Fruit fly (Drosophila melanogaster): ENCODE data around the gene CG13251.

The CG13251 gene

DNA sequence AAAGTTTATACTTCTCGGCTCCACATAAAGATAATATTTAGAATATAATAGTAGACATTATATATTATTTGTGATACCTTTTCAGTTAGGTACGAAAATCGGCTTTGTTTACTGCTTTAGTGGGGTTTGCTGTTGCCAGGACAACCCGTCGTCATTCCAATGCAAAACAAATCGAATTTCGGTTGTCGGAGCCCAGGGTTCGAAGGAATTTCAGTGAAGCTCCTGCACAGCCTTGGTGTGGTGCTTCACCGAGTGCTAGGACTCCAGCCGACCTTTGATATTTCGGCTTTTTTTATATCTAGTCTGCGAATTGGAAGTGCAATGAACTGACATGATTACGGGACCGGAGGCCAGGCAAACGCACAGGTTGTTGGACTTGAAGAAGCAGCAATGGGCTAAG, at the start of gene CG13251:
Gene CG13251 (plus strand): TSS at position 301 of the 400 bp plus-strand sequence.
- TF ChIP-seq Myc (optimal IDR thresholded peaks at IDR 0.05) (no peak), psq (optimal IDR thresholded peaks at IDR 0.05) (no peak), h (optimal IDR thresholded peaks at IDR 0.05) (no peak), ttk (optimal IDR thresholded peaks at IDR 0.05) (no peak), Sin3A (optimal IDR thresholded peaks at IDR 0.05) (no peak), insv (optimal IDR thresholded peaks at IDR 0.05) (no peak)

DNA sequence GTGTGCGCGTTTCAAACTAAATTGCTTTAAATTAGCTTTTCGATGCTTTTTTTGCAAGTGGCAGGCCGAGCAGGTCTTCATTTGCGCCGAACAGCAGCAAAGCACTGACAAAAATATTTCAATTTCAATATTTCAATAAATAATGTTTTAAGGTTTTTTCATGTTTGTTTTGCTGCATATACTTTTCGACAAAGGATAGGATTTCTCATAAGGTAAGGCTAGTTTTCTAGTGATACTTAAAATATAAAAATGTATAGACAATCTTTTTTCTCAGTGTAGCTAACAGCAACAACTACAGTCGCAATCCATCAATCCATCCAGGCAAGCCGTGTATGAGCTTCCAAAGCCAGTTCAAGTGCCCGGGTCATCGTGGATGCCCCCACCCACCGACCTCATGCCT, 48.5 kb upstream of the CG13251 start:
- TF ChIP-seq h (optimal IDR thresholded peaks at IDR 0.05) = no peak
- no peak for TF ChIP-seq Sin3A (optimal IDR thresholded peaks at IDR 0.05)
- TF ChIP-seq psq (optimal IDR thresholded peaks at IDR 0.05) = no peak
- no peak for TF ChIP-seq ttk (optimal IDR thresholded peaks at IDR 0.05)
- no peak for TF ChIP-seq Myc (optimal IDR thresholded peaks at IDR 0.05)
- no peak for TF ChIP-seq insv (optimal IDR thresholded peaks at IDR 0.05)

- TF ChIP-seq psq (optimal IDR thresholded peaks at IDR 0.05) (no peak), Myc (optimal IDR thresholded peaks at IDR 0.05) (no peak), h (optimal IDR thresholded peaks at IDR 0.05) (no peak), ttk (optimal IDR thresholded peaks at IDR 0.05) (no peak), Sin3A (optimal IDR thresholded peaks at IDR 0.05) (no peak), insv (optimal IDR thresholded peaks at IDR 0.05) (no peak)
Measured at dm6 chr3L:20592577-20592976, 44.4 kb upstream of the CG13251 start.

DNA sequence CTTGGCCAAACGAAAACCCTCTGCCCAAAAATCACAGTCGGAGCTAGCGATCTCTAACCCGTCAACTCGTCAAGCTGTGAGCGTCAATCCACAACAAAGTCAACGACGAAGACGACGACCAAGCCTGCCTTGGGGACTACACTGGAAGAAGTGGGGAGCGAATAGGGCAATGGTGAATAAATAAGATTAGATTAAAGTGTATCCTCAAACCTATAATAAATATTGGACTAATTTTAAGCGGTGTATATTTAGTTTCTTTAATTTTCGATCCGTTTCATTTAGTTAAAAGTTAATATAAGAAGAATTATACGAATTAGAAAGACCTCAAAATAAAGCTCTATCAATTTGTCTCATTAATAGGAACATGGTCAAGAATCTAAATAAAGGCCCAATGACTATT, 41.2 kb upstream of the CG13251 start:
- TF ChIP-seq psq (optimal IDR thresholded peaks at IDR 0.05) (no peak), Myc (optimal IDR thresholded peaks at IDR 0.05) (no peak), insv (optimal IDR thresholded peaks at IDR 0.05) (no peak), ttk (optimal IDR thresholded peaks at IDR 0.05) (no peak), h (optimal IDR thresholded peaks at IDR 0.05) (no peak), Sin3A (optimal IDR thresholded peaks at IDR 0.05) (no peak)

DNA sequence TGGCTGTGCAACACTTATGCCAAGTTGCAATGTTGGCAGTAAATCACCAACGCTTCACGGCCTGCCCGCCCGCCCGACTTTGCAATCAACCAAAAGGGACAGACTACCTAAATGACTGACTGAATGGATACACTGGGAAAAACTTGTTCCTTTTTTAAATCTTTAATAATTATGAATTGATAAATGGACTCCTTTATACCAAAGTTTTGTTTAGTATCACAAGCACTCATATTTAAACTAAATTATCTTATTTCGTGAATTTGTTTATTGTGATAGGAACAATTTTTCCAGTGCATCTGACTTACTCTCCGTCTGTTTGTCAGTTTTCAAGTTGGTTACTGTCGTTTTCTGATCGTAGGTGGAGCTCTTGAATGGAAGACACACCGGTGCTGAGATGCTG, 36.4 kb upstream of the CG13251 start:
- TF ChIP-seq h (optimal IDR thresholded peaks at IDR 0.05) (no peak), psq (optimal IDR thresholded peaks at IDR 0.05) (no peak), Sin3A (optimal IDR thresholded peaks at IDR 0.05) (no peak), insv (optimal IDR thresholded peaks at IDR 0.05) (no peak), ttk (optimal IDR thresholded peaks at IDR 0.05) (no peak), Myc (optimal IDR thresholded peaks at IDR 0.05) (no peak)

DNA sequence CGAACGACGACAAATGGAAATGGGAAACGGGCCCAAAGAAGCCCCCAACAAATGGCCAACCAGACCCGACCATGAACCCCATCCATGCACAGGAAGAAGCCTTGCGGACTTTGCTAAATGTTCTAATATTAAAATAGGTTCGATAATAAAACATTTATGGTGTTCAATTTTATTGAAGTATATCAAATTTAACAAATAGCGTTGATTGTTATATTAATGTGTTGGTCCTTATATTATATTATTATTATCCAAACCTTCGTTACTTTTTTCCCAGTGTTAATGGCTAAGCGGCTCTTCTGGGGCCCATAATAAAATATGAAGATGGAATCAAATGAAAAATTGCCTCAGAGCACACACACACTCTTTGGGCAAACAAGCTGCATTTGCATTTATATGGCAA, 34.4 kb upstream of the CG13251 start:
- TF ChIP-seq insv (optimal IDR thresholded peaks at IDR 0.05) = no peak
- no peak for TF ChIP-seq Myc (optimal IDR thresholded peaks at IDR 0.05)
- no peak for TF ChIP-seq h (optimal IDR thresholded peaks at IDR 0.05)
- TF ChIP-seq ttk (optimal IDR thresholded peaks at IDR 0.05) = no peak
- no peak for TF ChIP-seq psq (optimal IDR thresholded peaks at IDR 0.05)
- TF ChIP-seq Sin3A (optimal IDR thresholded peaks at IDR 0.05) = no peak

dm6 chr3L:20603644-20604182, 33.3 kb upstream of the CG13251 start:
- TF ChIP-seq ttk (optimal IDR thresholded peaks at IDR 0.05) (no peak), h (optimal IDR thresholded peaks at IDR 0.05) (no peak), Myc (optimal IDR thresholded peaks at IDR 0.05) (no peak), psq (optimal IDR thresholded peaks at IDR 0.05) (no peak), insv (optimal IDR thresholded peaks at IDR 0.05) (no peak), Sin3A (optimal IDR thresholded peaks at IDR 0.05) (no peak)

- TF ChIP-seq Myc (optimal IDR thresholded peaks at IDR 0.05) (no peak), psq (optimal IDR thresholded peaks at IDR 0.05) (no peak), h (optimal IDR thresholded peaks at IDR 0.05) (no peak), ttk (optimal IDR thresholded peaks at IDR 0.05) (no peak), Sin3A (optimal IDR thresholded peaks at IDR 0.05) (no peak), insv (optimal IDR thresholded peaks at IDR 0.05) (no peak)
Measured at dm6 chr3L:20610452-20610851, 26.5 kb upstream of the CG13251 start.

DNA sequence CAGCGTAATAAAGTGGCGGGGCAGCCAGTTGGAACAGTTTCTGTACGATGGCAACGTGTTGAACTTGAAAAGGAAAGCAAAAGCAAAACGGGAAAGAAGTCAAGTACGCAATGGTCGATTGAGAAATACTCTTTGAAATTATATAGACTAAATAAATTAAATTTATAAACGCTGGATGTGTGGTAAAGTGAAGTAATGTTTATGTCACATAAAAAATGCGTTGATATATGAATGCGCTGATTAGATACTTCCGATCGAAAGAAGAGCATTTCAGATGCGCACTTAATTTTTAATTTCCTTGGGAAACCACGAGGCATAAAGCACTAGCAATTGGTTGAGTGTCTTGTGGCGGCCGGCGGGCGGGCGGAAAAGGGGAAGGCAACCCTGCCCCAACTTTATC, 24.2 kb upstream of the CG13251 start:
- TF ChIP-seq ttk (optimal IDR thresholded peaks at IDR 0.05) = no peak
- TF ChIP-seq Sin3A (optimal IDR thresholded peaks at IDR 0.05) = no peak
- TF ChIP-seq h (optimal IDR thresholded peaks at IDR 0.05) = no peak
- TF ChIP-seq insv (optimal IDR thresholded peaks at IDR 0.05) = no peak
- TF ChIP-seq psq (optimal IDR thresholded peaks at IDR 0.05) = no peak
- no peak for TF ChIP-seq Myc (optimal IDR thresholded peaks at IDR 0.05)

DNA sequence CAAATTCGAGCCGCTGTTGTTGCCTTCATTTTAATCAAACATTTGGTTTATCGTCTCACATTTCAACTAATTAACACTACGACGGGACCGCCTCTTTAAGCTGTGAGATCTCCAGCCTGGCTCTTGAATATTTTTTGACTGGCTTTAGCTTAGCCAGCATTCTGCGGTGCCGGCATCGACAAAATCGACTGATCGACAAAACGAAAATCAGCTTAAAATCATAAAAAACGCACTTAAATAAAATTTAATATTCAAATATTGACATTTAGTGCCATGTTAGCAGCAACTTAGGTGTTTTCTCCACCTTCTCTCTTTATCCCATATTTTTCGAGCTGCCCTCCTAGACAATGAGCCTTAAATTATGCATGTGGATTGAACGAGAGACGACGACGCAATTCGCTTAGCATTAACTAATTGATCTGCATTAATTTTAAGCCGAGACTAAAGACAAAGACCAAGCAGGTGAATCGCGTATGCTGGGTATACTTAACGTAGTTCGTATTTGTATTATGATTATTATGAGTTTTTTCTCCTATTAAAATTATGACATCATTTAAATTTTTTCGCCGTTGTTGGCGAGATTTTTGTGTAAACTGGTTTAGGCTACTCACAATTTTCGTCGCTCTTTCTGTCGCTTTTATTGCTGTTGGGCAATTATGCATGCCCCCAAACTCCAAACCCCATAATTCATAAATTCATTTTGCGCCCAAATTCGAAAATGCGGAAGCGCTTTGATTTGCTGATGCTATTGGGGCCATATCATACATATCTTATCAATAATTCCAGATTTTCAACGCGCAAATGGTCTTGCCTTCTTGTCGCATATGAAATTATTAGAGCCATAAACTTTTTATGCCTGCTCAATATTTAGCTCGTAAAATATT, 20.3 kb upstream of the CG13251 start:
- no peak for TF ChIP-seq psq (optimal IDR thresholded peaks at IDR 0.05)
- TF ChIP-seq Sin3A (optimal IDR thresholded peaks at IDR 0.05) = no peak
- no peak for TF ChIP-seq Myc (optimal IDR thresholded peaks at IDR 0.05)
- TF ChIP-seq ttk (optimal IDR thresholded peaks at IDR 0.05) = no peak
- no peak for TF ChIP-seq h (optimal IDR thresholded peaks at IDR 0.05)
- TF ChIP-seq insv (optimal IDR thresholded peaks at IDR 0.05) = no peak

DNA sequence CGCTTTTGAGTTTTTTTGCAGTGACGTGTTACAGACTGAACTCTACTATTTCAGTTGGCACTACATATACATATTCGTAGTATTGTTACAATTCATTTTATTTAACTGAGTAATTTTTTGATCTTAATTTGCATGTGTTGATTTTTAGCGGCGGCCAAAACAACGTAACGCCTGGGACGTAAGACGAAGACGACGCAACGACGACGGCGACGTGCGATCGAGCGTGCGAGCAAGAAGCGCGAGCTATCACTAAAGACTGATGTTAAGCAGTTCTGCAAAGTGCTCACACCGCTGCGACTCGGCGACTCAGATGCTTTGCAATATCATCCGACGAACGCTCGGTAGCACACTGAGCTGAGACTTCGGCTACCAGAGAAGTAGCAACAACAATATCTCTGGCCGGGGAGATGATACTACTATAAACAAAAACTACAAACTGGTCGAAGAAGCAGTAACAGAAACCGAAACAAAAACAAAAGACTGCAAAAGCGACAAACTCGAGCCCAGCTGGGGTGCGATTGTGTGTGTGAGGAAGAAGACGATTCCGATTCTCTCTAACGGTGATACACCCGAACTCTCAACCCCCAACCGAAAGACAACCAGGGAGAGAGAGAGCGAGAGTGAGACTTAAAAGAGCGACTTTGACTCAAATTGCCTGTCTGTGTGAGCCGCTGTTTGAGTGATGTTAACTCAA, 16.5 kb upstream of the CG13251 start, which contains the start of gene knrl:
Gene knrl (minus strand): TSS at position 357 of the 694 bp plus-strand sequence.
- no peak for TF ChIP-seq Myc (optimal IDR thresholded peaks at IDR 0.05)
- TF ChIP-seq h (optimal IDR thresholded peaks at IDR 0.05) = no peak
- no peak for TF ChIP-seq insv (optimal IDR thresholded peaks at IDR 0.05)
- TF ChIP-seq Sin3A (optimal IDR thresholded peaks at IDR 0.05) = no peak
- no peak for TF ChIP-seq ttk (optimal IDR thresholded peaks at IDR 0.05)
- TF ChIP-seq psq (optimal IDR thresholded peaks at IDR 0.05) = no peak
